Fruit fly (Drosophila melanogaster): ENCODE data around the gene CG7326.
A peak's percentile ranks its signal among the peaks of the same experiment; 100 is the strongest.

Gene CG7326

DNA sequence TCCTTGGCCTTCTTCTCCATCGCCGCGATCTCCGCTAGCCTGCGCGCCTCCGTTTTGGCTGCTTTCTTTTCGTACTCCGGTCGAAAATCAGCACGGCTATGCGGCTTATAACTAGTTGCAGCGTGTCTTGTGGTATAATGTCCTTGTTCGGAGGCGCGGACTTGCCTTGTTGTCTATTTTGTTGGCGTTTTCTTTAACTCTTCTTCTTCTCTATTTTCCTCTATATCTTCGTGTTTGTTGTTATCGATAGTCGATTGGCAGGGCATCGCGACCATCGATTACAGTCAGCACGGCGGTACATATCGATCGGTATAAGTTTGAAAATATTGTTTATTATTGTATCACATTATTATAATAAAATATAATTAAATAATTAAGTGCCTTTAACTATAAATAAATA lies 29.9 kb upstream of the CG7326 start, which contains the start of gene Flacc (continued):
- TF ChIP-seq ro (GFP tag; IDR thresholded peaks at IDR 0.05) (no peak), zfh1 (GFP tag; IDR thresholded peaks at IDR 0.05) (no peak), tio (GFP tag; optimal IDR thresholded peaks at IDR 0.05) (no peak), CG13296 (GFP tag; optimal IDR thresholded peaks at IDR 0.05) (no peak), repo (GFP tag; optimal IDR thresholded peaks at IDR 0.05) (no peak), Nf-YC (tag; optimal IDR thresholded peaks at IDR 0.05) (no peak), Sox100B (GFP tag; optimal IDR thresholded peaks at IDR 0.05) (no peak), CG33213 (GFP tag; optimal IDR thresholded peaks at IDR 0.05) (no peak), Rx (GFP tag; IDR thresholded peaks at IDR 0.05) (no peak), Ssrp (tag; optimal IDR thresholded peaks at IDR 0.05) (no peak), CG17385 (GFP tag; optimal IDR thresholded peaks at IDR 0.05) (peak; percentile 95), vnd (GFP tag; IDR thresholded peaks at IDR 0.05; ENCODE audit: partially characterized antibody) (peak; percentile 79), CG11398 (GFP tag; optimal IDR thresholded peaks at IDR 0.05) (no peak), CG13894 (tag; optimal IDR thresholded peaks at IDR 0.05) (no peak), CG18764 (GFP tag; optimal IDR thresholded peaks at IDR 0.05) (no peak), CoRest (tag; optimal IDR thresholded peaks at IDR 0.05) (peak; percentile 3), HLH3B (GFP tag; IDR thresholded peaks at IDR 0.05) (no peak), CG1832 (GFP tag; optimal IDR thresholded peaks at IDR 0.05) (no peak), H15 (GFP tag; IDR thresholded peaks at IDR 0.05) (no peak), Blimp-1 (GFP tag; optimal IDR thresholded peaks at IDR 0.05) (no peak), bab2 (GFP tag; optimal IDR thresholded peaks at IDR 0.05) (no peak), ATbp (GFP tag; optimal IDR thresholded peaks at IDR 0.05) (no peak), CG32767 (GFP tag; IDR thresholded peaks at IDR 0.05) (no peak; the same call in 1 of the 2 replicates), Fer3 (tag; optimal IDR thresholded peaks at IDR 0.05) (no peak), CG42726 (GFP tag; IDR thresholded peaks at IDR 0.05; ENCODE audit: partially characterized antibody) (peak; percentile 37; the same call in 1 of the 2 replicates), CG3838 (GFP tag; optimal IDR thresholded peaks at IDR 0.05) (no peak), Mrtf (GFP tag; IDR thresholded peaks at IDR 0.05) (no peak), unpg (GFP tag; optimal IDR thresholded peaks at IDR 0.05) (no peak), ssp (GFP tag; IDR thresholded peaks at IDR 0.05) (no peak), hb (GFP tag; IDR thresholded peaks at IDR 0.05; ENCODE audit: partially characterized antibody) (peak; percentile 70), HmgD (GFP tag; optimal IDR thresholded peaks at IDR 0.05) (no peak), dimm (GFP tag; IDR thresholded peaks at IDR 0.05) (no peak), MESR4 (GFP tag; optimal IDR thresholded peaks at IDR 0.05) (peak; percentile 79), CG4617 (GFP tag; optimal IDR thresholded peaks at IDR 0.05; ENCODE audit: borderline replicate concordance) (peak; percentile 58), D (optimal IDR thresholded peaks at IDR 0.05) (no peak), D (GFP tag; optimal IDR thresholded peaks at IDR 0.05) (no peak), CG5180 (GFP tag; optimal IDR thresholded peaks at IDR 0.05) (no peak), CG2875 (GFP tag; optimal IDR thresholded peaks at IDR 0.05) (no peak), dmrt11E (tag; optimal IDR thresholded peaks at IDR 0.05) (no peak), crol (GFP tag; IDR thresholded peaks at IDR 0.05) (no peak), lov (optimal IDR thresholded peaks at IDR 0.05) (no peak), lov (GFP tag; IDR thresholded peaks at IDR 0.05) (no peak), trh (GFP tag; optimal IDR thresholded peaks at IDR 0.05) (no peak), CG1602 (GFP tag; optimal IDR thresholded peaks at IDR 0.05) (no peak), CG7745 (tag; optimal IDR thresholded peaks at IDR 0.05) (no peak), H2.0 (GFP tag; IDR thresholded peaks at IDR 0.05) (no peak), pros (GFP tag; optimal IDR thresholded peaks at IDR 0.05) (no peak), CG13624 (GFP tag; optimal IDR thresholded peaks at IDR 0.05) (no peak), NC2β (GFP tag; optimal IDR thresholded peaks at IDR 0.05) (no peak), CG3995 (GFP tag; optimal IDR thresholded peaks at IDR 0.05) (no peak), CG6654 (GFP tag; optimal IDR thresholded peaks at IDR 0.05) (no peak), CG17912 (GFP tag; optimal IDR thresholded peaks at IDR 0.05) (no peak)
